Worm (Caenorhabditis elegans) whole organism, L4/young adult: Measurements from ENCODE around the gene mam-6.

Source experiments
- W03F9.2 ChIP-seq: fragments of 150-350 bp; optimal IDR thresholded peaks from 2 replicates; lab custom pipeline; 2014; ENCODE audit warnings: missing biosample characterization, missing genetic modification characterization
- dao-5 ChIP-seq: sonication (generic microtip); optimal IDR thresholded peaks from 2 replicates; lab custom pipeline; 2016; ENCODE audit warnings: missing genotype, missing genetic modification characterization, moderate library complexity, missing compliant biosample characterization
- him-1 ChIP-seq: sonication (generic microtip); optimal IDR thresholded peaks from 2 replicates; lab custom pipeline; 2016; ENCODE audit warnings: missing genotype, missing genetic modification reagents, missing genetic modification characterization, missing compliant biosample characterization

ce11 chrX:15053223-15053933 is 15.8 kb downstream of the mam-6 start, which contains the start of gene H03G16.1:
- no peak for TF ChIP-seq him-1 (tag; lab: Kevin White, UChicago)
- TF ChIP-seq dao-5: no peak
- no peak for TF ChIP-seq W03F9.2 (tag; lab: Kevin White, UChicago)
